Fruit fly (Drosophila melanogaster): ENCODE results near the gene Idh.

Idh gene

dm6 chr3L:8360643-8361110 is at the start of gene Idh:
Gene Idh, minus strand, starts transcription at chr3L:8360906.
- no peak for TF ChIP-seq bigmax (GFP tag; optimal IDR thresholded peaks at IDR 0.05)
- TF ChIP-seq pum (GFP tag; optimal IDR thresholded peaks at IDR 0.05) = no peak
- no peak for TF ChIP-seq Doc3 (GFP tag; IDR thresholded peaks at IDR 0.05; ENCODE audit: partially characterized antibody)
- no peak for TF ChIP-seq Mrtf (GFP tag; IDR thresholded peaks at IDR 0.05)
- TF ChIP-seq kni (GFP tag; optimal IDR thresholded peaks at IDR 0.05) = peak; percentile 89
- no peak for TF ChIP-seq psq (GFP tag; optimal IDR thresholded peaks at IDR 0.05)
- peak; percentile 38 for TF ChIP-seq Deaf1 (tag; optimal IDR thresholded peaks at IDR 0.05)
- no peak for TF ChIP-seq fd102C (GFP tag; optimal IDR thresholded peaks at IDR 0.05)
- peak; percentile 88 for TF ChIP-seq Jarid2 (GFP tag; optimal IDR thresholded peaks at IDR 0.05)
- TF ChIP-seq Hmr (GFP tag; optimal IDR thresholded peaks at IDR 0.05) = peak; percentile 52
- TF ChIP-seq CG6654 (GFP tag; optimal IDR thresholded peaks at IDR 0.05) = no peak
- TF ChIP-seq croc (GFP tag; conservative IDR thresholded peaks at IDR 0.05) = no peak
- TF ChIP-seq CG2116 (GFP tag; optimal IDR thresholded peaks at IDR 0.05) = no peak
- peak; percentile 1 for TF ChIP-seq CHES-1-like (GFP tag; optimal IDR thresholded peaks at IDR 0.05)
- no peak for TF ChIP-seq CG2712 (tag; optimal IDR thresholded peaks at IDR 0.05)
- TF ChIP-seq CG18764 (GFP tag; optimal IDR thresholded peaks at IDR 0.05) = no peak
- TF ChIP-seq CG1792 (GFP tag; optimal IDR thresholded peaks at IDR 0.05) = no peak
- TF ChIP-seq CG31441 (GFP tag; IDR thresholded peaks at IDR 0.05) = no peak
- 0 out of 3 replicates have a peak, but pooled peaks have one; percentile 31 for TF ChIP-seq CG6791 (GFP tag; IDR thresholded peaks at IDR 0.05; ENCODE audit: partially characterized antibody)
- no peak for TF ChIP-seq CG2889 (GFP tag; IDR thresholded peaks at IDR 0.05)
- TF ChIP-seq CG5953 (GFP tag; IDR thresholded peaks at IDR 0.05) = no peak
- no peak for TF ChIP-seq CG7357 (GFP tag; IDR thresholded peaks at IDR 0.05)
- 0 out of 3 replicates have a peak, but pooled peaks have one; percentile 15 for TF ChIP-seq Aef1 (GFP tag; IDR thresholded peaks at IDR 0.05)
- peak; percentile 38 for TF ChIP-seq Fer3 (tag; optimal IDR thresholded peaks at IDR 0.05)
- TF ChIP-seq otp (GFP tag; IDR thresholded peaks at IDR 0.05) = no peak
- no peak for TF ChIP-seq dati (GFP tag; IDR thresholded peaks at IDR 0.05)
- no peak for TF ChIP-seq fd96Cb (tag; optimal IDR thresholded peaks at IDR 0.05)
- TF ChIP-seq phol (tag; optimal IDR thresholded peaks at IDR 0.05) = no peak
- TF ChIP-seq CG12744 (GFP tag; optimal IDR thresholded peaks at IDR 0.05) = no peak
- no peak for TF ChIP-seq CG7271 (tag; optimal IDR thresholded peaks at IDR 0.05)
- TF ChIP-seq CG12071 (GFP tag; optimal IDR thresholded peaks at IDR 0.05) = peak; percentile 41
- peak; percentile 65 for TF ChIP-seq bbx (GFP tag; IDR thresholded peaks at IDR 0.05; ENCODE audit: partially characterized antibody)
- peak; percentile 92 for TF ChIP-seq Med (GFP tag)
- TF ChIP-seq pnt (GFP tag; optimal IDR thresholded peaks at IDR 0.05) = no peak
- no peak for TF ChIP-seq tap (tag; optimal IDR thresholded peaks at IDR 0.05)
- TF ChIP-seq unpg (GFP tag; optimal IDR thresholded peaks at IDR 0.05) = peak; percentile 21
- no peak for TF ChIP-seq shn (GFP tag; optimal IDR thresholded peaks at IDR 0.05)
- TF ChIP-seq fd3F (GFP tag; optimal IDR thresholded peaks at IDR 0.05) = no peak
- TF ChIP-seq ash1 (GFP tag; optimal IDR thresholded peaks at IDR 0.05) = no peak
- no peak for TF ChIP-seq Oaz (GFP tag; IDR thresholded peaks at IDR 0.05)
- TF ChIP-seq Xrp1 (GFP tag; IDR thresholded peaks at IDR 0.05) = no peak
- peak; percentile 32 for TF ChIP-seq CG8924 (tag; optimal IDR thresholded peaks at IDR 0.05)
- TF ChIP-seq Gsc (GFP tag; IDR thresholded peaks at IDR 0.05) = no peak
- no peak for TF ChIP-seq CG16779 (GFP tag; IDR thresholded peaks at IDR 0.05)
- TF ChIP-seq amos (GFP tag; IDR thresholded peaks at IDR 0.05; ENCODE audit: partially characterized antibody) = peak; percentile 59; the same call in 1 of the 2 replicates
- TF ChIP-seq salm (tag; optimal IDR thresholded peaks at IDR 0.05) = peak; percentile 13
- TF ChIP-seq CG3065 (GFP tag; optimal IDR thresholded peaks at IDR 0.05) = no peak
- no peak for TF ChIP-seq CG43689 (GFP tag; IDR thresholded peaks at IDR 0.05)
- TF ChIP-seq CG2199 (GFP tag; IDR thresholded peaks at IDR 0.05) = no peak
- no peak for TF ChIP-seq CG31365 (tag; optimal IDR thresholded peaks at IDR 0.05)
- TF ChIP-seq Hr3 (GFP tag; optimal IDR thresholded peaks at IDR 0.05) = no peak

Measured in whole organism, embryonic.